Worm (Caenorhabditis elegans) whole organism, L2 larva: ENCODE data around the gene W07A12.4.

Experiments used
- F13H6.1 ChIP-seq: sonication (generic microtip); optimal IDR thresholded peaks from 2 replicates; lab custom pipeline; 2016; ENCODE audit warnings: missing genetic modification characterization, missing compliant biosample characterization
- R02D3.7 ChIP-seq: fragments of 150-350 bp; optimal IDR thresholded peaks from 2 replicates; lab custom pipeline; 2014; ENCODE audit warnings: missing biosample characterization, missing genetic modification characterization
- alr-1 ChIP-seq: fragments of 150-350 bp; optimal IDR thresholded peaks from 2 replicates; lab custom pipeline; 2014; ENCODE audit warnings: missing biosample characterization, missing genetic modification characterization
- ceh-16 ChIP-seq: fragments of 150-350 bp; optimal IDR thresholded peaks from 2 replicates; lab custom pipeline; 2014; ENCODE audit warnings: missing biosample characterization, missing genetic modification characterization
- ceh-82 ChIP-seq: fragments of 150-350 bp; optimal IDR thresholded peaks from 2 replicates; lab custom pipeline; 2014; ENCODE audit warnings: missing biosample characterization, missing genetic modification characterization
- crh-2 ChIP-seq: sonication (generic microtip); optimal IDR thresholded peaks from 2 replicates; lab custom pipeline; 2017; ENCODE audit warnings: missing biosample characterization, missing genetic modification characterization
- egl-27 ChIP-seq: sonication (generic microtip); optimal IDR thresholded peaks from 3 replicates; lab custom pipeline; 2017; ENCODE audit warnings: missing biosample characterization, missing genetic modification reagents, missing genetic modification characterization
- elt-1 ChIP-seq: fragments of 150-350 bp; optimal IDR thresholded peaks from 2 replicates; lab custom pipeline; 2014; ENCODE audit warnings: missing biosample characterization, missing genetic modification characterization
- elt-3 ChIP-seq: sonication (generic microtip); optimal IDR thresholded peaks from 2 replicates; lab custom pipeline; 2017; ENCODE audit warnings: missing biosample characterization, missing genetic modification characterization
- fos-1 ChIP-seq: fragments of 150-350 bp; optimal IDR thresholded peaks from 2 replicates; lab custom pipeline; 2014; ENCODE audit warnings: missing biosample characterization, missing genetic modification characterization
- lin-11 ChIP-seq: fragments of 150-350 bp; sonication (generic microtip); optimal IDR thresholded peaks from 2 replicates; lab custom pipeline; 2014; ENCODE audit warnings: missing biosample characterization, missing genetic modification characterization, inconsistent platforms, mixed read lengths
- lin-39 ChIP-seq: fragments of 150-350 bp; optimal IDR thresholded peaks from 2 replicates; lab custom pipeline; 2014; ENCODE audit warnings: missing biosample characterization, missing genetic modification reagents, missing genetic modification characterization
- lsy-2 ChIP-seq, 2 experiments: fragments of 150-350 bp in 1 of 2; sonication (generic microtip) in 1 of 2; optimal IDR thresholded peaks; 2 replicates each; lab custom pipeline; 2014 to 2017; ENCODE audit warnings: missing biosample characterization in 2 of 2, missing genetic modification characterization in 2 of 2
- mdl-1 ChIP-seq, 2 experiments: fragments of 150-350 bp in 1 of 2; sonication (generic microtip) in 1 of 2; optimal IDR thresholded peaks; 2 replicates each; lab custom pipeline; 2017; ENCODE audit warnings: missing biosample characterization in 2 of 2, missing genetic modification characterization in 2 of 2
- nhr-11 ChIP-seq: fragments of 150-350 bp; optimal IDR thresholded peaks from 2 replicates; lab custom pipeline; 2014; ENCODE audit warnings: missing biosample characterization, missing genetic modification characterization
- nhr-12 ChIP-seq: fragments of 150-350 bp; optimal IDR thresholded peaks from 2 replicates; lab custom pipeline; 2014; ENCODE audit warnings: missing biosample characterization, missing genetic modification characterization
- nhr-129 ChIP-seq: fragments of 150-350 bp; optimal IDR thresholded peaks from 2 replicates; lab custom pipeline; 2014; ENCODE audit warnings: missing biosample characterization, missing genetic modification characterization
- nhr-21 ChIP-seq: fragments of 150-350 bp; optimal IDR thresholded peaks from 2 replicates; lab custom pipeline; 2014; ENCODE audit warnings: missing biosample characterization, missing genetic modification characterization
- nhr-23 ChIP-seq: fragments of 150-350 bp; optimal IDR thresholded peaks from 2 replicates; lab custom pipeline; 2014; ENCODE audit warnings: missing biosample characterization, missing genetic modification reagents, missing genetic modification characterization
- nhr-237 ChIP-seq: fragments of 150-350 bp; optimal IDR thresholded peaks from 2 replicates; lab custom pipeline; 2014; ENCODE audit warnings: missing biosample characterization, missing genetic modification characterization
- nhr-25 ChIP-seq: fragments of 150-350 bp; sonication (generic microtip); optimal IDR thresholded peaks from 3 replicates; lab custom pipeline; 2014; ENCODE audit warnings: missing biosample characterization, missing genetic modification characterization
- nhr-77 ChIP-seq: fragments of 150-350 bp; optimal IDR thresholded peaks from 2 replicates; lab custom pipeline; 2014; ENCODE audit warnings: missing biosample characterization, missing genetic modification characterization
- peb-1 ChIP-seq: fragments of 150-350 bp; optimal IDR thresholded peaks from 2 replicates; lab custom pipeline; 2014; ENCODE audit warnings: missing biosample characterization, missing genetic modification characterization
- sem-4 ChIP-seq: fragments of 150-350 bp; optimal IDR thresholded peaks from 2 replicates; lab custom pipeline; 2014; ENCODE audit warnings: missing biosample characterization, missing genetic modification reagents, missing genetic modification characterization
- skn-1 ChIP-seq: sonication (generic microtip); optimal IDR thresholded peaks from 2 replicates; lab custom pipeline; 2017; ENCODE audit warnings: missing biosample characterization, missing genetic modification characterization
- sma-3 ChIP-seq: sonication (generic microtip); optimal IDR thresholded peaks from 2 replicates; lab custom pipeline; 2016; ENCODE audit warnings: missing genetic modification reagents, missing genetic modification characterization, missing compliant biosample characterization
- sma-9 ChIP-seq, 2 experiments: fragments of 150-350 bp in 1 of 2; sonication (generic microtip) in 1 of 2; optimal IDR thresholded peaks; 2 replicates each; lab custom pipeline; 2014 to 2016; ENCODE audit warnings: missing genetic modification characterization in 2 of 2, mild to moderate bottlenecking in 1 of 2, missing biosample characterization in 1 of 2, missing compliant biosample characterization in 1 of 2, missing genetic modification reagents in 1 of 2, moderate library complexity in 1 of 2
- snpc-4 ChIP-seq: fragments of 150-350 bp; optimal IDR thresholded peaks from 2 replicates; lab custom pipeline; 2014; ENCODE audit warnings: missing biosample characterization, missing genetic modification characterization
- unc-39 ChIP-seq: fragments of 150-350 bp; optimal IDR thresholded peaks from 2 replicates; lab custom pipeline; 2014; ENCODE audit warnings: missing biosample characterization, missing genetic modification characterization
- zag-1 ChIP-seq: fragments of 150-350 bp; optimal IDR thresholded peaks from 2 replicates; lab custom pipeline; 2014; ENCODE audit warnings: missing biosample characterization, missing genetic modification characterization
- ztf-1 ChIP-seq: fragments of 200-800 bp; sonication (Bioruptor generic); conservative IDR thresholded peaks from 2 replicates; pipeline ENCODE4 v1.3.6; 2022; ENCODE audit warnings: missing genetic modification characterization, missing compliant biosample characterization
- ztf-4 ChIP-seq: fragments of 150-350 bp; optimal IDR thresholded peaks from 2 replicates; lab custom pipeline; 2014; ENCODE audit warnings: missing biosample characterization, missing genetic modification characterization

Gene W07A12.4

DNA sequence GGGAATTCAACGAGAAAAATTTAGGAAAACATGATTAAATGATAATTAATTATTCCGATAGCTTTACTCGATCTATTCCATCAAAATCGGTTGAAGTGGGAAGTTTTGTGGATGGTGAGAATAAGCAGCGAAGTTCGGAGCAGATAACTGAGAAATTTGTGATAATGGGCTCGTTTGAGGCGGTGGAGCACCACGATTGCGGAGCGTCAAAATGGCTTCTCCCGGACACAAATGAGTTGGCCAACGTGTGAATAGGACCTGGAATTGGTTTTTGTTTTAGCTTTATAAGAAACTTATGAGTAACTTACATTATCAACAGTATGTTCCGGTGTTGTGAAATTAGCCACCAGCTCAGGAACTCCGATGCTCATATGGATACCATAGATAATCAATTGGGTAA lies 32.8 kb downstream of the W07A12.4 start:
- no peak for TF ChIP-seq lin-39 (tag; lab: Kevin White, UChicago)
- TF ChIP-seq zag-1 (tag; lab: Kevin White, UChicago) = no peak
- no peak for TF ChIP-seq nhr-11 (tag; lab: Kevin White, UChicago)
- no peak for TF ChIP-seq lsy-2 (tag; optimal IDR thresholded peaks at IDR 0.05; lab: Kevin White, UChicago)
- TF ChIP-seq elt-1 = no peak
- TF ChIP-seq R02D3.7 (tag; lab: Kevin White, UChicago) = no peak
- TF ChIP-seq F13H6.1 = no peak
- no peak for TF ChIP-seq sma-9 (GFP tag; optimal IDR thresholded peaks at IDR 0.05; lab: Kevin White, UChicago)
- TF ChIP-seq sma-9 (tag; optimal IDR thresholded peaks at IDR 0.05; lab: Kevin White, UChicago) = no peak
- TF ChIP-seq nhr-23 = no peak
- no peak for TF ChIP-seq elt-3 (tag; lab: Kevin White, UChicago)
- TF ChIP-seq crh-2 (tag; lab: Kevin White, UChicago) = no peak

DNA sequence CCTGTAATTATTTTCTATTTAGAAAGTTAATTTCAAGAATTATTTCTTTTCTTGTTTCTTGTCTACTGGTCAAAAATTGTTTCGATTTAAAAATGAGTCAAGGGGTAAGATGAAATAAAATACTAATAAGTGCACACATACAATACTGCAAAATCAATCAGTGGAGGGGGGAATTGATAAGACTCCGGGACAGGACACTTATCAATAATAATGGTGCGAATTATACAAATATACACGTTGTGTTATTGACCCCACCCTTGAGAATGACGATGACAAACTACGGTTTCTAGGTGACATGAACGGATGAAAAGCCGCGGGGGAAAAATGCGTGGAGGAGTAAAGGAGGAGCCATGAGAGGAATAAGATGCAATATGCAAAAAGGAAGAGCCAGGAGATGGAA lies 35.1 kb downstream of the W07A12.4 start:
- TF ChIP-seq fos-1 (peak; percentile 92), nhr-129 (tag; lab: Kevin White, UChicago) (no peak), skn-1 (tag; lab: Kevin White, UChicago) (no peak), ceh-82 (no peak), nhr-237 (tag; lab: Kevin White, UChicago) (no peak)

- TF ChIP-seq alr-1 (tag; lab: Kevin White, UChicago) (no peak), ceh-16 (tag; lab: Kevin White, UChicago) (no peak), nhr-11 (tag; lab: Kevin White, UChicago) (no peak), ztf-1 (no peak), ztf-4 (no peak)
Measured at ce11 chrII:9185915-9186314, 39.9 kb downstream of the W07A12.4 start.

DNA sequence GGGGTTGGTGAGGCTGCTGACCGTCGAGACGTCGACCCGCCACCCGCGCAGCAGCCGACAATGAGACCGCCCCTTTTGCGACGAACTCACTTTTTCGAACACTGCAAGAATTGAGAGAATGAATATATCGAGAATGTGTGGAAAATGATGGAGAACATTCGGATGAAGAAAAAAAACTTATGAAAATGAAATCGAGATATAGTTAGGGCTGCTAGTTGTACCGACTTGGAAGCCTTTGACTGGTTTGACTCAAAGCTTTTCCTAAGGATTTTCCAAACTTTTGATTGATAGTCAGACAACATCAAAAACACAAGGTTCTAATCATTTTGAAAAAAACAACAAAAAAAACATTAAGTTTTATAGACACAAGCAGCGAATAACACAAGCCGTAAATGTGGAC lies 42.3 kb downstream of the W07A12.4 start, which contains the start of gene sym-2:
TSS of gene sym-2 (minus strand) at position 101 of the 400 bp plus-strand sequence.
- TF ChIP-seq snpc-4 (tag; lab: Kevin White, UChicago) = no peak
- no peak for TF ChIP-seq sem-4 (tag; lab: Kevin White, UChicago)

DNA sequence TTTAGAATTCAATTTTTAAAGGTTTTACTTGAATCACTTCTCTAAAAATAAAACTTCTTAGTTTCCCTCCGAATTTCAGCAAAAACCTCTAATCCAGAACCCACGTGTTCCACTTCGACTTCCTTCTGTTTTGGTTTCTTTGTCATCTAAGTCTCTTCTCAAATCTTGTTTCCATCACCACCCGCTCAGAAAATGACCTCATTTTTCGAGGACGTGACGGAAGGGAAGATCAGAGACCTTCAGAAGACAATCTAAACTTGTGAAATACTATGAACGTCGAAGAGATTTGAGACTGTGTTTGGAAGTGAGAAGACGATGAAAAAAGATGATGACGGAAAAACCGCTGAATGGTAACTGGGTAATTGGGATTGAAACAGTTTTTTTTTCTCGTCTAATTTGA lies 43.6 kb downstream of the W07A12.4 start:
- TF ChIP-seq nhr-77 (tag; lab: Kevin White, UChicago) (no peak), skn-1 (tag; lab: Kevin White, UChicago) (no peak), ceh-82 (no peak), sma-9 (GFP tag; optimal IDR thresholded peaks at IDR 0.05; lab: Kevin White, UChicago) (peak; percentile 5), sma-9 (tag; optimal IDR thresholded peaks at IDR 0.05; lab: Kevin White, UChicago) (no peak), nhr-11 (tag; lab: Kevin White, UChicago) (no peak), nhr-12 (no peak), peb-1 (tag; lab: Kevin White, UChicago) (no peak), nhr-21 (tag; lab: Kevin White, UChicago) (no peak), egl-27 (peak; percentile 15), mdl-1 (tag; optimal IDR thresholded peaks at IDR 0.05; lab: Kevin White, UChicago) (no peak), lsy-2 (tag; optimal IDR thresholded peaks at IDR 0.05; lab: Kevin White, UChicago) (no peak), elt-1 (no peak), unc-39 (tag; lab: Kevin White, UChicago) (no peak), lin-11 (tag; lab: Kevin White, UChicago) (no peak), nhr-25 (tag; lab: Kevin White, UChicago) (peak; percentile 68), fos-1 (no peak), R02D3.7 (tag; lab: Kevin White, UChicago) (no peak), F13H6.1 (no peak), sma-3 (GFP tag; lab: Kevin White, UChicago) (no peak)

- TF ChIP-seq nhr-12 (no peak), ceh-16 (tag; lab: Kevin White, UChicago) (peak; percentile 30)
Measured at ce11 chrII:9190513-9191099, 44.5 kb downstream of the W07A12.4 start.
